Worm (Caenorhabditis elegans) whole organism, midembryonic: Measurements from ENCODE around the gene srz-99.

Experiments used
- T22C8.4 ChIP-seq: fragments of 200-800 bp; sonication (Bioruptor generic); IDR thresholded peaks from 2 replicates; pipeline ENCODE4 v1.3.6; 2022; ENCODE audit warnings: missing genetic modification characterization, missing compliant biosample characterization
- cog-1 ChIP-seq: sonication (generic microtip); optimal IDR thresholded peaks from 2 replicates; lab custom pipeline; 2016; ENCODE audit warnings: missing genetic modification characterization, missing compliant biosample characterization
- flt-1 ChIP-seq: fragments of 200-800 bp; sonication (Bioruptor generic); IDR thresholded peaks from 2 replicates; pipeline ENCODE4 v1.3.6; 2022; ENCODE audit warnings: missing genetic modification characterization, missing compliant biosample characterization
- klf-2 ChIP-seq: fragments of 200-800 bp; sonication (Bioruptor generic); conservative IDR thresholded peaks from 2 replicates; pipeline ENCODE4 v1.3.6; 2022; ENCODE audit warnings: missing genetic modification reagents, missing genetic modification characterization, missing compliant biosample characterization
- med-1 ChIP-seq: sonication (generic microtip); optimal IDR thresholded peaks from 2 replicates; lab custom pipeline; 2017; ENCODE audit warnings: missing genetic modification characterization, mild to moderate bottlenecking, missing compliant biosample characterization, antibody characterized with exemption, missing genetic modification reagents; ENCODE audit not compliant: insufficient read depth
- ref-1 ChIP-seq: fragments of 200-800 bp; sonication (Bioruptor generic); conservative IDR thresholded peaks from 2 replicates; pipeline ENCODE4 v1.3.6; 2022; ENCODE audit warnings: missing genetic modification reagents, missing genetic modification characterization, missing compliant biosample characterization
- tab-1 ChIP-seq: fragments of 200-800 bp; sonication (Bioruptor generic); IDR thresholded peaks from 2 replicates; pipeline ENCODE4 v1.3.6; 2022; ENCODE audit warnings: missing genetic modification characterization, missing compliant biosample characterization
- ztf-23 ChIP-seq: fragments of 200-800 bp; sonication (Bioruptor generic); IDR thresholded peaks from 2 replicates; pipeline ENCODE4 v1.3.6; 2022; ENCODE audit warnings: missing genetic modification reagents, missing genetic modification characterization, missing compliant biosample characterization
- ztf-29 ChIP-seq: fragments of 200-800 bp; sonication (Bioruptor generic); IDR thresholded peaks from 2 replicates; pipeline ENCODE4 v1.3.6; 2022; ENCODE audit warnings: missing genetic modification reagents, missing genetic modification characterization, missing compliant biosample characterization

The srz-99 gene

ce11 chrV:16699752-16700259, 30.3 kb upstream of the srz-99 start, which contains the start of gene Y70C5C.1:
Y70C5C.1 (plus strand) TSS chrV:16700209.
- TF ChIP-seq T22C8.4 (GFP tag; lab: Robert Waterston, UW): no peak
- TF ChIP-seq ref-1: no peak
- TF ChIP-seq ztf-23 (GFP tag; lab: Robert Waterston, UW): peak; percentile 67
- no peak for TF ChIP-seq ztf-29 (GFP tag; lab: Robert Waterston, UW)
- TF ChIP-seq med-1: no peak
- TF ChIP-seq tab-1 (GFP tag; lab: Robert Waterston, UW): no peak
- TF ChIP-seq klf-2: no peak
- no peak for TF ChIP-seq cog-1
- TF ChIP-seq flt-1 (GFP tag; lab: Robert Waterston, UW): peak; percentile 73; the same call in 1 of the 2 replicates

ce11 chrV:16706549-16706948, 23.5 kb upstream of the srz-99 start, which contains the start of gene clec-9:
clec-9 (minus strand) TSS chrV:16706649.
- TF ChIP-seq ztf-23 (GFP tag; lab: Robert Waterston, UW) (no peak), tab-1 (GFP tag; lab: Robert Waterston, UW) (no peak), flt-1 (GFP tag; lab: Robert Waterston, UW) (no peak)

ce11 chrV:16713797-16714196, 16.3 kb upstream of the srz-99 start:
- no peak for TF ChIP-seq T22C8.4 (GFP tag; lab: Robert Waterston, UW)
- TF ChIP-seq klf-2: no peak
- no peak for TF ChIP-seq ref-1
- TF ChIP-seq med-1: no peak
- no peak for TF ChIP-seq flt-1 (GFP tag; lab: Robert Waterston, UW)
- TF ChIP-seq tab-1 (GFP tag; lab: Robert Waterston, UW): no peak
- no peak for TF ChIP-seq ztf-23 (GFP tag; lab: Robert Waterston, UW)
- TF ChIP-seq cog-1: no peak

DNA sequence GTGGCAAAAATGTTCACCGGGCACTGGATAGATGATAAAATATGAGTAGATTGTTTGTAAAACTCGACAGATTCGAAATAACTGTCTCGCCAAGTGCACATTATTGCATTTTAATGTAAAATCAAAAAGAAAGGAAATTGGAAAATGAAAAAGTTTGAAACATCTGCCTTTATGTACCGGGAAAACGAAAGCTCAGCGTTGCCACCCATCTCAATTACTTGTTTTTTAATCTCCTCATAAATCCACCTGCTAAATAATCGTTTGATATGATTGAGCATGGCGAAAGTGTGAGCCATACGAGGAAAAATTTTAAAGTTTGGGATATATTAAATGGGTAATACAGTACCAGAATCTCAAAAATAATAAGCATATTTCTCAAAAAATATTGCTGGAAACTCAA, 13.5 kb upstream of the srz-99 start, which contains the start of gene srh-137:
srh-137 (minus strand) TSS at position 101 of the 400 bp plus-strand sequence.
- TF ChIP-seq cog-1 (no peak), flt-1 (GFP tag; lab: Robert Waterston, UW) (no peak), ztf-23 (GFP tag; lab: Robert Waterston, UW) (no peak), klf-2 (no peak), ztf-29 (GFP tag; lab: Robert Waterston, UW) (no peak), ref-1 (no peak), med-1 (no peak)

- no peak for TF ChIP-seq cog-1
Observed at ce11 chrV:16723744-16724143, 6.3 kb upstream of the srz-99 start, which contains the start of gene nhr-112. nhr-112 (minus strand) TSS chrV:16723844.

DNA sequence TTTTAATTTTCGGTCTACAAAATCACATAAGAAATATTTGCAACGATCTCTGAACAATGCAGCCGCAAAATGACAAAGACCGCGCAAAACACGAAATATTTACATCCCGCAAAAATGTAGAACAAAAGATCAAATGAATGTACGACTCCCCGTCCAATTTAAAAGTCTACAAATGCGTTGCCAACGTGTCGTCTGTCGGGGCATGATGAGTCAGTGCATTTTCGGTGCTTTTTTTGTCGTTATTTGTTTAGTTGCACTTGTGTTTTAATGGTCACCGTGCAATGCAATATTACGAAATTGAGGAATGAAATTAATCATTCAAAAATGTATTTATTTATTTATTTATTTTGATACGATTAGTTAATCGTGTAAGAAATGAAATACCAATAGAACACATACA, 5.5 kb upstream of the srz-99 start:
- TF ChIP-seq ztf-23 (GFP tag; lab: Robert Waterston, UW): no peak

DNA sequence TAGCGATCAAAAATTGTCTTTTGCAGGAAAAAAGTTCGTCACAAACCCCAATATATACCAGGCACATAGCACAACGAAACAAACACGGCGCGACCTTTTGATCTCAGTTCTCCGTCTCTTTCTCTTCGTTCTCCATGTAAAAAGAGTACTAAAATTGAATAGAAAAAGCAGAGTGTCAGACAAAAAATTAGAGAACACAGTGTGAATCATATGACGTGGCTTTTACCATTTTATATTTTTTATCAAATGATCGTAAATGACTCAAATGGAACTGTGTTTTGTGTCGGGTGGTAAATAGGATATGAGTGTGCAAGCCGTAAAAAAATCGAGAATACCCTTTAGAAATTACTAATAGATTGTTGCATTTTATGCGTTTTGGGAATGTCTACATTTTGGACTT, 4.1 kb upstream of the srz-99 start:
- TF ChIP-seq flt-1 (GFP tag; lab: Robert Waterston, UW): no peak
- TF ChIP-seq ztf-23 (GFP tag; lab: Robert Waterston, UW): no peak
- TF ChIP-seq T22C8.4 (GFP tag; lab: Robert Waterston, UW): no peak
- no peak for TF ChIP-seq tab-1 (GFP tag; lab: Robert Waterston, UW)
- TF ChIP-seq ztf-29 (GFP tag; lab: Robert Waterston, UW): no peak
- TF ChIP-seq ref-1: no peak
- no peak for TF ChIP-seq klf-2
- TF ChIP-seq med-1: no peak
- no peak for TF ChIP-seq cog-1

ce11 chrV:16726915-16727314, 3.1 kb upstream of the srz-99 start, which contains the start of gene T25E12.14:
T25E12.14 (plus strand) TSS chrV:16727215.
- TF ChIP-seq klf-2 (no peak), ztf-29 (GFP tag; lab: Robert Waterston, UW) (no peak), ref-1 (no peak), cog-1 (no peak), tab-1 (GFP tag; lab: Robert Waterston, UW) (no peak), med-1 (no peak)

DNA sequence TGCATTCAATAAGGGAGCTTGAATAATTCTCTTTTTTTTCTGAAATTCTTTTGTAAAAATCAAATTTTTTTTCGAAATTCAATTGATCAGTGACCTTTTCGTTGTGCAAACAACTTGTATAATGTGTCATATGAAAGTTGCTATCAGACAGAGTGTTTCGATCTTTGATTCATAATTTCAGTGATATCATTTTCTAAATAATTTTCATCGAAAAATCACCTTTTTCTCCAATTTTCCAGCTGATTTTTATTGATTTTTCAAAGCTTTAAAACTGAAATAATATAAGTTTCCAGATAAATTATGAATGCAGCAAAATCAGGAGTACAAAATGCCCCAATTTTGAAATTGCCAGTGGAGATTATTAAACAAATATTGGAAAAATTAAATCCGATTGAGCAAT, 1.6 kb upstream of the srz-99 start, which contains the start of gene fbxa-127:
fbxa-127 (plus strand) TSS at position 301 of the 400 bp plus-strand sequence.
- TF ChIP-seq klf-2: no peak
- no peak for TF ChIP-seq ref-1
- TF ChIP-seq T22C8.4 (GFP tag; lab: Robert Waterston, UW): no peak
- TF ChIP-seq cog-1: no peak
- TF ChIP-seq flt-1 (GFP tag; lab: Robert Waterston, UW): no peak
- no peak for TF ChIP-seq tab-1 (GFP tag; lab: Robert Waterston, UW)
- no peak for TF ChIP-seq ztf-23 (GFP tag; lab: Robert Waterston, UW)
- no peak for TF ChIP-seq med-1
- TF ChIP-seq ztf-29 (GFP tag; lab: Robert Waterston, UW): no peak

DNA sequence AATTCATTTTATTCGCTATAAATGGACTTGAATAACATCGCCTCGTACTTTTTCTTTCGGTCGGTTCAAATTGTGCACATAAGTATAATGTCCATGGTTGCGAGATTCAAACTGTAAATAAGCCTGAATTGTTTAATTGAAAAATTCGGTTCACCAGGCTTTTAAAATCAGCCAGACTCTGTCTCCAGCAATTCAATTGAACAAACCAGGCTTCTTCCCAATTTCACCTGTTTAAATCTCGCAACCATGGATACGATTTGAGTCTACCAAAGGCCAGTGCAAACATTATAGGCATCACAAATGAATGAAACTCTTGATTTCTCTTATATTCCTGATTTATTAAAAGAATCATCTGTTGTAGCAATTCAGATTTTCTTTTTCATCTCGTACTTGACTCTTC, 1.5 kb downstream of the srz-99 start, which contains the start of gene srz-100:
srz-100 (plus strand) TSS at position 301 of the 400 bp plus-strand sequence.
- TF ChIP-seq cog-1: no peak
- no peak for TF ChIP-seq T22C8.4 (GFP tag; lab: Robert Waterston, UW)
- TF ChIP-seq ztf-23 (GFP tag; lab: Robert Waterston, UW): no peak
- no peak for TF ChIP-seq ref-1
- no peak for TF ChIP-seq flt-1 (GFP tag; lab: Robert Waterston, UW)

ce11 chrV:16733681-16734080, 3.6 kb downstream of the srz-99 start, which contains the start of gene T25E12.16:
T25E12.16 (minus strand) TSS chrV:16733781.
- no peak for TF ChIP-seq klf-2
- TF ChIP-seq cog-1: no peak
- TF ChIP-seq med-1: no peak
- TF ChIP-seq ztf-29 (GFP tag; lab: Robert Waterston, UW): no peak
- no peak for TF ChIP-seq flt-1 (GFP tag; lab: Robert Waterston, UW)
- no peak for TF ChIP-seq ztf-23 (GFP tag; lab: Robert Waterston, UW)
- no peak for TF ChIP-seq T22C8.4 (GFP tag; lab: Robert Waterston, UW)
- no peak for TF ChIP-seq ref-1
